Fruit fly (Drosophila melanogaster): ENCODE data around the gene CG14974.
A peak's percentile ranks its signal among the peaks of the same experiment; 100 is the strongest.

Gene CG14974

dm6 chr3L:3626069-3626468 lies 5.2 kb upstream of the CG14974 start, which contains the start of gene dar1:
TSS of gene dar1 (plus strand) at chr3L:3626352.
- 0 out of 2 replicates have a peak, but pooled peaks have one; percentile 13 for TF ChIP-seq CG43689 (GFP tag; IDR thresholded peaks at IDR 0.05)
- TF ChIP-seq vvl (GFP tag; IDR thresholded peaks at IDR 0.05) = peak; percentile 49; the same call in 1 of the 2 replicates
- TF ChIP-seq Hand (GFP tag; optimal IDR thresholded peaks at IDR 0.05) = no peak
- no peak for TF ChIP-seq CG10431 (GFP tag; optimal IDR thresholded peaks at IDR 0.05)
- TF ChIP-seq CG13894 (tag; optimal IDR thresholded peaks at IDR 0.05) = no peak
- TF ChIP-seq Med (GFP tag) = peak; percentile 70
- TF ChIP-seq PHDP (tag; optimal IDR thresholded peaks at IDR 0.05) = no peak
- no peak for TF ChIP-seq jumu (GFP tag; optimal IDR thresholded peaks at IDR 0.05)
- no peak for TF ChIP-seq ac (GFP tag; optimal IDR thresholded peaks at IDR 0.05)
- no peak for TF ChIP-seq CG15514 (GFP tag; optimal IDR thresholded peaks at IDR 0.05)
- peak; percentile 43 for TF ChIP-seq bbx (GFP tag; IDR thresholded peaks at IDR 0.05; ENCODE audit: partially characterized antibody)
- TF ChIP-seq en (GFP tag; optimal IDR thresholded peaks at IDR 0.05) = no peak
- peak; percentile 53; the same call in 1 of the 2 replicates for TF ChIP-seq CG13287 (GFP tag; IDR thresholded peaks at IDR 0.05; ENCODE audit: partially characterized antibody)
- peak; percentile 14; the same call in 1 of the 2 replicates for TF ChIP-seq stc (GFP tag; IDR thresholded peaks at IDR 0.05)
- no peak for TF ChIP-seq dmrt11E (tag; optimal IDR thresholded peaks at IDR 0.05)
- no peak for TF ChIP-seq MESR4 (GFP tag; optimal IDR thresholded peaks at IDR 0.05)
- TF ChIP-seq amos (GFP tag; IDR thresholded peaks at IDR 0.05; ENCODE audit: partially characterized antibody) = no peak
- no peak for TF ChIP-seq fu2 (GFP tag; optimal IDR thresholded peaks at IDR 0.05)
- TF ChIP-seq CG6765 (GFP tag; optimal IDR thresholded peaks at IDR 0.05) = no peak
- TF ChIP-seq ham (GFP tag; IDR thresholded peaks at IDR 0.05) = no peak
- peak; percentile 25; the same call in 1 of the 3 replicates for TF ChIP-seq HLH4C (GFP tag; IDR thresholded peaks at IDR 0.05; ENCODE audit: partially characterized antibody)
- TF ChIP-seq wek (GFP tag; optimal IDR thresholded peaks at IDR 0.05) = no peak
- TF ChIP-seq CG4282 (GFP tag; optimal IDR thresholded peaks at IDR 0.05) = no peak
- peak; percentile 71 for TF ChIP-seq CG18011 (GFP tag; optimal IDR thresholded peaks at IDR 0.05)
- TF ChIP-seq Oaz (GFP tag; IDR thresholded peaks at IDR 0.05) = no peak
- TF ChIP-seq CoRest (tag; optimal IDR thresholded peaks at IDR 0.05) = no peak
- TF ChIP-seq Bdp1 (GFP tag; optimal IDR thresholded peaks at IDR 0.05) = no peak
- TF ChIP-seq CG32767 (GFP tag; IDR thresholded peaks at IDR 0.05) = peak; percentile 56; the same call in 1 of the 2 replicates
- TF ChIP-seq wdn (GFP tag; IDR thresholded peaks at IDR 0.05) = no peak
- no peak for TF ChIP-seq pzg (GFP tag; optimal IDR thresholded peaks at IDR 0.05)
- peak; percentile 96 for TF ChIP-seq Nf-YC (tag; optimal IDR thresholded peaks at IDR 0.05)
- TF ChIP-seq sna (GFP tag; IDR thresholded peaks at IDR 0.05; ENCODE audit: partially characterized antibody) = no peak; the same call in 1 of the 2 replicates
- TF ChIP-seq chif (GFP tag; optimal IDR thresholded peaks at IDR 0.05) = no peak
- no peak for TF ChIP-seq stwl (tag; optimal IDR thresholded peaks at IDR 0.05)
- TF ChIP-seq CG16863 (GFP tag; optimal IDR thresholded peaks at IDR 0.05) = no peak
- peak; percentile 42 for TF ChIP-seq HLHmδ (GFP tag; optimal IDR thresholded peaks at IDR 0.05)
- TF ChIP-seq hbn (GFP tag; IDR thresholded peaks at IDR 0.05; ENCODE audit: partially characterized antibody) = peak; percentile 62
- no peak for TF ChIP-seq trh (GFP tag; optimal IDR thresholded peaks at IDR 0.05)
- TF ChIP-seq sens-2 (GFP tag; IDR thresholded peaks at IDR 0.05) = no peak
- no peak for TF ChIP-seq CG10267 (tag; optimal IDR thresholded peaks at IDR 0.05)
- TF ChIP-seq CG15479 (GFP tag; optimal IDR thresholded peaks at IDR 0.05) = no peak
- no peak for TF ChIP-seq CG8290 (GFP tag; optimal IDR thresholded peaks at IDR 0.05)
- no peak for TF ChIP-seq CG8290 (tag; optimal IDR thresholded peaks at IDR 0.05)
- TF ChIP-seq dmrt99B (tag; optimal IDR thresholded peaks at IDR 0.05) = no peak
- TF ChIP-seq Chrac-16 (GFP tag; optimal IDR thresholded peaks at IDR 0.05) = no peak
- TF ChIP-seq Atf-2 (GFP tag; optimal IDR thresholded peaks at IDR 0.05) = no peak
- TF ChIP-seq ftz-f1 (GFP tag; optimal IDR thresholded peaks at IDR 0.05) = no peak
- TF ChIP-seq cad (GFP tag; optimal IDR thresholded peaks at IDR 0.05) = no peak
- peak in 1 of 2 experiments; percentile 80 for TF ChIP-seq tll (GFP tag; optimal IDR thresholded peaks at IDR 0.05)
- TF ChIP-seq CG13624 (GFP tag; optimal IDR thresholded peaks at IDR 0.05) = no peak

Data from whole organism, embryonic.